Worm (Caenorhabditis elegans) whole organism, young adult: ENCODE measurements around the gene B0507.6.

Source experiments
- B0019.2 ChIP-seq: fragments of 200-800 bp; sonication (Bioruptor generic); conservative IDR thresholded peaks from 2 replicates; pipeline ENCODE4 v1.3.6; 2022; ENCODE audit warnings: missing genetic modification reagents, missing genetic modification characterization, missing compliant biosample characterization
- B0336.3 ChIP-seq: fragments of 200-800 bp; sonication (Bioruptor generic); IDR thresholded peaks from 2 replicates; pipeline ENCODE4 v1.3.6; 2022; ENCODE audit warnings: missing genetic modification characterization, missing compliant biosample characterization
- C06A6.2 ChIP-seq: fragments of 200-800 bp; sonication (Bioruptor generic); conservative IDR thresholded peaks from 2 replicates; pipeline ENCODE4 v1.3.6; 2022; ENCODE audit warnings: missing genetic modification characterization, missing compliant biosample characterization
- C17E4.6 ChIP-seq: fragments of 200-800 bp; sonication (Bioruptor generic); IDR thresholded peaks from 2 replicates; pipeline ENCODE4 v1.3.6; 2022; ENCODE audit warnings: missing genetic modification reagents, missing genetic modification characterization, missing compliant biosample characterization
- D2030.7 ChIP-seq: fragments of 200-800 bp; sonication (Bioruptor generic); IDR thresholded peaks from 2 replicates; pipeline ENCODE4 v1.3.6; 2022; ENCODE audit warnings: missing genetic modification reagents, missing genetic modification characterization, missing compliant biosample characterization
- F37B4.10 ChIP-seq: fragments of 200-800 bp; sonication (Bioruptor generic); IDR thresholded peaks from 2 replicates; pipeline ENCODE4 v1.3.6; 2022; ENCODE audit warnings: missing genetic modification characterization, missing compliant biosample characterization
- F39B2.1 ChIP-seq: fragments of 200-800 bp; sonication (Bioruptor generic); IDR thresholded peaks from 2 replicates; pipeline ENCODE4 v1.3.6; 2022; ENCODE audit warnings: missing genetic modification reagents, missing genetic modification characterization, missing compliant biosample characterization
- F55B11.4 ChIP-seq: sonication (generic microtip); optimal IDR thresholded peaks from 2 replicates; lab custom pipeline; 2016; ENCODE audit warnings: missing compliant biosample characterization, missing genetic modification characterization, borderline replicate concordance; ENCODE audit not compliant: insufficient read depth
- Y56A3A.18 ChIP-seq: fragments of 200-800 bp; sonication (Bioruptor generic); IDR thresholded peaks from 2 replicates; pipeline ENCODE4 v1.3.6; 2022; ENCODE audit warnings: missing genetic modification reagents, missing genetic modification characterization, missing compliant biosample characterization
- ama-1 ChIP-seq, 3 experiments: fragments of 150-350 bp in 1 of 3; sonication (generic microtip) in 2 of 3; optimal IDR thresholded peaks; 2 replicates each; lab custom pipeline; 2014 to 2018; ENCODE audit warnings: missing biosample characterization in 2 of 3, missing genetic modification characterization in 2 of 3, missing genetic modification reagents in 2 of 3
- attf-5 ChIP-seq: fragments of 200-800 bp; sonication (Bioruptor generic); optimal IDR thresholded peaks from 2 replicates; lab custom pipeline; 2018; ENCODE audit warnings: mild to moderate bottlenecking, missing genetic modification characterization, missing compliant biosample characterization
- bed-1 ChIP-seq: fragments of 200-800 bp; sonication (Bioruptor generic); IDR thresholded peaks from 2 replicates; pipeline ENCODE4 v1.3.6; 2022; ENCODE audit warnings: missing genetic modification reagents, missing genetic modification characterization, missing compliant biosample characterization
- cebp-1 ChIP-seq, 2 experiments: fragments of 200-800 bp in 1 of 2; sonication (Bioruptor generic) in 1 of 2; sonication (generic microtip) in 1 of 2; IDR thresholded peaks in 1 of 2; optimal IDR thresholded peaks in 1 of 2; 2 replicates each; pipeline versions ENCODE4 v1.3.6 to Lab custom; 2017 to 2022; ENCODE audit warnings: missing compliant biosample characterization in 2 of 2, missing genetic modification characterization in 2 of 2, mild to moderate bottlenecking in 1 of 2, missing genetic modification reagents in 1 of 2, moderate library complexity in 1 of 2
- ceh-40 ChIP-seq: fragments of 200-800 bp; sonication (Bioruptor generic); IDR thresholded peaks from 2 replicates; pipeline ENCODE4 v1.3.6; 2022; ENCODE audit warnings: missing genetic modification characterization, missing compliant biosample characterization
- ceh-79 ChIP-seq: sonication (generic microtip); optimal IDR thresholded peaks from 2 replicates; lab custom pipeline; 2017; ENCODE audit warnings: mild to moderate bottlenecking, missing genetic modification characterization, missing compliant biosample characterization
- efl-1 ChIP-seq: fragments of 150-350 bp; optimal IDR thresholded peaks from 2 replicates; lab custom pipeline; 2014; ENCODE audit warnings: missing biosample characterization, missing genetic modification reagents, missing genetic modification characterization
- ets-4 ChIP-seq: fragments of 200-800 bp; sonication (Bioruptor generic); optimal IDR thresholded peaks from 2 replicates; lab custom pipeline; 2018; ENCODE audit warnings: mild to moderate bottlenecking, missing genetic modification characterization, missing compliant biosample characterization
- let-607 ChIP-seq, 2 experiments: fragments of 200-800 bp in 1 of 2; sonication (Bioruptor generic) in 1 of 2; sonication (generic microtip) in 1 of 2; optimal IDR thresholded peaks; 2 replicates each; lab custom pipeline; 2016 to 2018; ENCODE audit warnings: mild to moderate bottlenecking in 2 of 2, missing compliant biosample characterization in 2 of 2, missing genetic modification characterization in 2 of 2, moderate library complexity in 2 of 2, missing genotype in 1 of 2
- lir-1 ChIP-seq: fragments of 200-800 bp; sonication (Bioruptor generic); conservative IDR thresholded peaks from 2 replicates; pipeline ENCODE4 v1.3.6; 2022; ENCODE audit warnings: missing genetic modification reagents, missing genetic modification characterization, missing compliant biosample characterization
- lsl-1 ChIP-seq: fragments of 200-800 bp; sonication (Bioruptor generic); optimal IDR thresholded peaks from 2 replicates; lab custom pipeline; 2018; ENCODE audit warnings: mild to moderate bottlenecking, missing genetic modification characterization, moderate library complexity, missing compliant biosample characterization
- madf-10 ChIP-seq: sonication (generic microtip); optimal IDR thresholded peaks from 2 replicates; lab custom pipeline; 2016; ENCODE audit warnings: mild to moderate bottlenecking, missing genetic modification characterization, missing compliant biosample characterization
- madf-3 ChIP-seq: fragments of 200-800 bp; sonication (Bioruptor generic); IDR thresholded peaks from 2 replicates; pipeline ENCODE4 v1.3.6; 2022; ENCODE audit warnings: missing genetic modification reagents, missing genetic modification characterization, missing compliant biosample characterization
- mel-28 ChIP-seq: sonication (generic microtip); optimal IDR thresholded peaks from 2 replicates; lab custom pipeline; 2016; ENCODE audit warnings: borderline replicate concordance, mild to moderate bottlenecking, missing genetic modification characterization, missing compliant biosample characterization
- mes-4 ChIP-seq: sonication (generic microtip); optimal IDR thresholded peaks from 2 replicates; lab custom pipeline; 2016; ENCODE audit warnings: missing genotype, missing genetic modification characterization, missing compliant biosample characterization
- nfyb-1 ChIP-seq: fragments of 200-800 bp; sonication (Bioruptor generic); IDR thresholded peaks from 2 replicates; pipeline ENCODE4 v1.3.6; 2022; ENCODE audit warnings: missing genetic modification reagents, missing genetic modification characterization, missing compliant biosample characterization
- nhr-80 ChIP-seq: sonication (generic microtip); optimal IDR thresholded peaks from 2 replicates; lab custom pipeline; 2016; ENCODE audit warnings: missing genetic modification characterization, missing compliant biosample characterization
- rec-8 ChIP-seq, 2 experiments: sonication (generic microtip); optimal IDR thresholded peaks; 2 replicates each; lab custom pipeline; 2016; ENCODE audit warnings: mild to moderate bottlenecking in 2 of 2, missing genetic modification characterization in 2 of 2, missing genetic modification reagents in 2 of 2, missing genotype in 2 of 2, missing biosample characterization in 1 of 2, missing compliant biosample characterization in 1 of 2, moderate library complexity in 1 of 2
- repo-1 ChIP-seq: sonication (generic microtip); optimal IDR thresholded peaks from 2 replicates; lab custom pipeline; 2017; ENCODE audit warnings: mild to moderate bottlenecking, missing genetic modification characterization, missing compliant biosample characterization
- snpc-1.3 ChIP-seq: sonication (generic microtip); optimal IDR thresholded peaks from 2 replicates; lab custom pipeline; 2017; ENCODE audit warnings: missing genetic modification characterization, mild to moderate bottlenecking, missing compliant biosample characterization, antibody characterized with exemption, moderate library complexity, missing genotype, missing genetic modification reagents; ENCODE audit not compliant: insufficient read depth
- tlf-1 ChIP-seq: fragments of 200-800 bp; sonication (Bioruptor generic); optimal IDR thresholded peaks from 2 replicates; lab custom pipeline; 2018; ENCODE audit warnings: mild to moderate bottlenecking, missing genetic modification characterization, missing compliant biosample characterization
- ztf-18 ChIP-seq: sonication (generic microtip); optimal IDR thresholded peaks from 2 replicates; lab custom pipeline; 2016; ENCODE audit warnings: missing genotype, mild to moderate bottlenecking, missing genetic modification characterization, missing compliant biosample characterization
- ztf-25 ChIP-seq: fragments of 200-800 bp; sonication (Bioruptor generic); IDR thresholded peaks from 2 replicates; pipeline ENCODE4 v1.3.6; 2022; ENCODE audit warnings: missing genetic modification reagents, missing genetic modification characterization, missing compliant biosample characterization
- ztf-26 ChIP-seq: sonication (generic microtip); optimal IDR thresholded peaks from 2 replicates; lab custom pipeline; 2017; ENCODE audit warnings: missing genetic modification characterization, missing compliant biosample characterization

The B0507.6 gene

DNA sequence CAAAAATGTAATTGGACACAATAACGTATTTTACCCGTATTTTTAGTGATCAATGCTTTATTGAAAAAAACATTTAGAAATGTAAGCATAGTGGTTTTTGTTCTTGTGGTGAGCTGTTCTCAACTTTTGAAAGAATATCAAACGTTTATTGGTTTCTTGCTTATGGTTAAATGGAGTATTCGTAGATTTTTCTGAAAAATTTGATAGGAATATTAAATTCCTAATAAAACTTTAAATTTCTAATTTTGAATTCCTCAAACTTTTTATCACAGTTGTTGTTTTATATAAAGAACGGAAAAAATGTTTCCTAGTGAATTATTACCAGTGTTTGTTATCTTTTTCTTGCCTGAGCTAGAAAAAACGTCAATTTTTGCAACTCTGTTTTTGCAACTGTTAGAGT is 7.4 kb downstream of the B0507.6 start, which contains the start of gene B0507.5:
Gene B0507.5 (plus strand): TSS at position 301 of the 400 bp plus-strand sequence.
- TF ChIP-seq F39B2.1 (GFP tag; lab: Robert Waterston, UW), result no peak
- TF ChIP-seq lsl-1 (GFP tag; lab: Kevin White, UChicago), result no peak
- no peak for TF ChIP-seq nfyb-1
- TF ChIP-seq Y56A3A.18 (GFP tag; lab: Robert Waterston, UW), result no peak

- no peak for TF ChIP-seq ztf-18
Observed at ce11 chrV:8754670-8755069, 8.7 kb downstream of the B0507.6 start, which contains the start of gene B0507.4. Gene B0507.4, plus strand, starts transcription at chrV:8754970.

- TF ChIP-seq ets-4 (GFP tag; lab: Kevin White, UChicago) (no peak), B0019.2 (no peak), cebp-1 (GFP tag; IDR thresholded peaks at IDR 0.05; lab: Robert Waterston, UW) (no peak), cebp-1 (tag; optimal IDR thresholded peaks at IDR 0.05; lab: Kevin White, UChicago) (no peak), snpc-1.3 (tag; lab: Kevin White, UChicago) (no peak), repo-1 (tag; lab: Kevin White, UChicago) (no peak), ztf-25 (GFP tag; lab: Robert Waterston, UW) (no peak), B0336.3 (GFP tag; lab: Robert Waterston, UW) (no peak), D2030.7 (no peak), rec-8 (tag; optimal IDR thresholded peaks at IDR 0.05; lab: Kevin White, UChicago) (no peak), C06A6.2 (no peak), bed-1 (GFP tag; lab: Robert Waterston, UW) (no peak), ceh-79 (no peak), F37B4.10 (GFP tag; lab: Robert Waterston, UW) (no peak), attf-5 (GFP tag; lab: Kevin White, UChicago) (no peak), F55B11.4 (tag; lab: Kevin White, UChicago) (no peak), ama-1 (optimal IDR thresholded peaks at IDR 0.05; lab: Kevin White, UChicago) (no peak), ama-1 (GFP tag; optimal IDR thresholded peaks at IDR 0.05; lab: Kevin White, UChicago) (no peak)
- TF ChIP-seq, all 124 proteins: peak for 0
Observed at ce11 chrV:8758618-8759017, 12.7 kb downstream of the B0507.6 start, which contains the start of gene B0507.7. Gene B0507.7, minus strand, starts transcription at chrV:8758718.

ce11 chrV:8760416-8760815 is 14.5 kb downstream of the B0507.6 start, which contains the start of gene ddn-1:
Gene ddn-1, minus strand, starts transcription at chrV:8760516.
- TF ChIP-seq let-607 (tag; optimal IDR thresholded peaks at IDR 0.05; lab: Kevin White, UChicago) (no peak), lir-1 (GFP tag; lab: Robert Waterston, UW) (no peak), madf-3 (GFP tag; lab: Robert Waterston, UW) (no peak), ztf-25 (GFP tag; lab: Robert Waterston, UW) (no peak), madf-10 (tag; lab: Kevin White, UChicago) (no peak), tlf-1 (GFP tag; lab: Kevin White, UChicago) (no peak), ceh-40 (GFP tag; lab: Robert Waterston, UW) (no peak), nhr-80 (tag; lab: Kevin White, UChicago) (no peak), mel-28 (tag; lab: Kevin White, UChicago) (no peak), mes-4 (tag; lab: Kevin White, UChicago) (no peak), ztf-26 (tag; lab: Kevin White, UChicago) (no peak), C17E4.6 (no peak), efl-1 (GFP tag; lab: Kevin White, UChicago) (no peak), ets-4 (GFP tag; lab: Kevin White, UChicago) (no peak)
